Fruit fly (Drosophila melanogaster) whole organism, embryonic: ENCODE data around the gene CG18131.

ENCODE experiments used
- Ada2b ChIP-seq: fragments of 200-800 bp; sonication (Bioruptor generic); IDR thresholded peaks from 2 replicates; pipeline ENCODE4 v1.3.6; 2022; ENCODE audit warnings: missing biosample characterization, missing genetic modification characterization
- Aef1 ChIP-seq: fragments of 200-800 bp; sonication (Bioruptor generic); IDR thresholded peaks from 3 replicates; pipeline ENCODE4 v1.3.6; 2022; ENCODE audit warnings: missing biosample characterization, missing genetic modification characterization
- CG10366 ChIP-seq: fragments of 200-800 bp; sonication (Bioruptor generic); IDR thresholded peaks from 2 replicates; pipeline ENCODE4 v1.3.6; 2022; ENCODE audit warnings: missing biosample characterization, missing genetic modification characterization
- CG11560 ChIP-seq: fragments of 200-800 bp; sonication (Bioruptor generic); IDR thresholded peaks from 3 replicates; pipeline ENCODE4 v1.3.6; 2022; ENCODE audit warnings: missing biosample characterization, missing genetic modification characterization
- CG12155 ChIP-seq: fragments of 200-800 bp; sonication (Bioruptor generic); optimal IDR thresholded peaks from 3 replicates; lab custom pipeline; 2016; ENCODE audit warnings: missing biosample characterization, missing genetic modification characterization
- CG12659 ChIP-seq: fragments of 200-800 bp; sonication (Bioruptor generic); optimal IDR thresholded peaks from 3 replicates; lab custom pipeline; 2017; ENCODE audit warnings: mild to moderate bottlenecking, missing biosample characterization, missing genetic modification reagents, missing genetic modification characterization
- CG1647 ChIP-seq: fragments of 200-800 bp; sonication (Bioruptor generic); optimal IDR thresholded peaks from 3 replicates; lab custom pipeline; 2016; ENCODE audit warnings: missing biosample characterization, missing genetic modification characterization
- CG16779 ChIP-seq: fragments of 200-800 bp; sonication (Bioruptor generic); IDR thresholded peaks from 2 replicates; pipeline ENCODE4 v1.3.6; 2022; ENCODE audit warnings: missing biosample characterization, missing genetic modification characterization
- CG17186 ChIP-seq: fragments of 200-800 bp; sonication (Bioruptor generic); optimal IDR thresholded peaks from 3 replicates; lab custom pipeline; 2017; ENCODE audit warnings: missing biosample characterization, missing genetic modification reagents, missing genetic modification characterization
- CG17912 ChIP-seq: fragments of 200-800 bp; sonication (Bioruptor generic); optimal IDR thresholded peaks from 2 replicates; lab custom pipeline; 2018; ENCODE audit warnings: missing biosample characterization, mild to moderate bottlenecking, missing genetic modification characterization
- CG2116 ChIP-seq: fragments of 200-800 bp; sonication (Bioruptor generic); optimal IDR thresholded peaks from 3 replicates; lab custom pipeline; 2018; ENCODE audit warnings: missing biosample characterization, mild to moderate bottlenecking, missing genetic modification characterization
- CG2889 ChIP-seq: fragments of 200-800 bp; sonication (Bioruptor generic); IDR thresholded peaks from 3 replicates; pipeline ENCODE4 v1.3.6; 2022; ENCODE audit warnings: missing biosample characterization, missing genetic modification characterization
- CG33213 ChIP-seq: fragments of 200-800 bp; sonication (Bioruptor generic); optimal IDR thresholded peaks from 3 replicates; lab custom pipeline; 2016; ENCODE audit warnings: missing biosample characterization, missing genetic modification characterization
- CG42726 ChIP-seq: fragments of 200-800 bp; sonication (Bioruptor generic); IDR thresholded peaks from 2 replicates; pipeline ENCODE4 v1.3.6; 2022; ENCODE audit warnings: missing biosample characterization, missing genetic modification characterization; ENCODE audit not compliant: partially characterized antibody
- CG4404 ChIP-seq: fragments of 200-800 bp; sonication (Bioruptor generic); IDR thresholded peaks from 2 replicates; pipeline ENCODE4 v1.3.6; 2022; ENCODE audit warnings: missing biosample characterization, missing genetic modification characterization
- CG6272 ChIP-seq: fragments of 200-800 bp; sonication (Bioruptor generic); IDR thresholded peaks from 2 replicates; pipeline ENCODE4 v1.3.6; 2022; ENCODE audit warnings: missing biosample characterization, missing genetic modification characterization
- CG6765 ChIP-seq: fragments of 200-800 bp; sonication (Bioruptor generic); optimal IDR thresholded peaks from 3 replicates; lab custom pipeline; 2017; ENCODE audit warnings: missing biosample characterization, mild to moderate bottlenecking, missing genetic modification characterization
- CG6813 ChIP-seq: fragments of 200-800 bp; sonication (Bioruptor generic); optimal IDR thresholded peaks from 2 replicates; lab custom pipeline; 2017; ENCODE audit warnings: missing biosample characterization, missing genetic modification characterization, mild to moderate bottlenecking, moderate library complexity, missing genetic modification reagents
- CG9876 ChIP-seq: fragments of 200-800 bp; sonication (Bioruptor generic); optimal IDR thresholded peaks from 2 replicates; lab custom pipeline; 2016; ENCODE audit warnings: missing biosample characterization, missing genetic modification characterization
- CG9932 ChIP-seq: fragments of 200-800 bp; sonication (Bioruptor generic); IDR thresholded peaks from 2 replicates; pipeline ENCODE4 v1.3.6; 2022; ENCODE audit warnings: missing biosample characterization, missing genetic modification characterization
- Dip3 ChIP-seq: fragments of 200-800 bp; sonication (Bioruptor generic); optimal IDR thresholded peaks from 3 replicates; lab custom pipeline; 2016; ENCODE audit warnings: missing biosample characterization, missing genetic modification characterization
- Dll ChIP-seq: fragments of 200-800 bp; sonication (Bioruptor generic); IDR thresholded peaks from 4 replicates; pipeline ENCODE4 v1.3.6; 2022; ENCODE audit warnings: missing biosample characterization, missing genetic modification characterization; ENCODE audit not compliant: partially characterized antibody
- Fer2 ChIP-seq: fragments of 200-800 bp; sonication (Bioruptor generic); optimal IDR thresholded peaks from 2 replicates; lab custom pipeline; 2018; ENCODE audit warnings: missing biosample characterization, mild to moderate bottlenecking, missing genetic modification characterization, moderate library complexity
- Lhr ChIP-seq: fragments of 200-800 bp; sonication (Bioruptor generic); optimal IDR thresholded peaks from 3 replicates; lab custom pipeline; 2017; ENCODE audit warnings: mild to moderate bottlenecking, missing biosample characterization, missing genetic modification reagents, missing genetic modification characterization
- Oli ChIP-seq: fragments of 200-800 bp; sonication (Bioruptor generic); optimal IDR thresholded peaks from 2 replicates; lab custom pipeline; 2018; ENCODE audit warnings: missing biosample characterization, mild to moderate bottlenecking, missing genetic modification characterization, moderate library complexity
- Pdp1 ChIP-seq, 2 experiments: fragments of 200-800 bp; sonication (Bioruptor generic); optimal IDR thresholded peaks; 3 replicates each; lab custom pipeline; 2016; ENCODE audit warnings: missing biosample characterization in 2 of 2, missing genetic modification characterization in 2 of 2, mild to moderate bottlenecking in 1 of 2, moderate library complexity in 1 of 2
- Sin3A ChIP-seq: fragments of >200 bp; optimal IDR thresholded peaks from 2 replicates; lab custom pipeline; 2018
- ab ChIP-seq: fragments of 200-800 bp; sonication (Bioruptor generic); optimal IDR thresholded peaks from 2 replicates; lab custom pipeline; 2016; ENCODE audit warnings: missing biosample characterization, missing genetic modification characterization
- bigmax ChIP-seq: fragments of 200-800 bp; sonication (Bioruptor generic); optimal IDR thresholded peaks from 2 replicates; lab custom pipeline; 2018; ENCODE audit warnings: missing biosample characterization, mild to moderate bottlenecking, missing genetic modification characterization
- chinmo ChIP-seq: fragments of 200-800 bp; sonication (Bioruptor generic); IDR thresholded peaks from 4 replicates; pipeline ENCODE4 v1.3.6; 2022; ENCODE audit warnings: missing biosample characterization, missing genetic modification characterization; ENCODE audit not compliant: partially characterized antibody
- chm ChIP-seq: fragments of 200-800 bp; sonication (Bioruptor generic); IDR thresholded peaks from 2 replicates; pipeline ENCODE4 v1.3.6; 2022; ENCODE audit warnings: missing biosample characterization, missing genetic modification characterization
- emc ChIP-seq: fragments of 200-800 bp; sonication (Bioruptor generic); optimal IDR thresholded peaks from 2 replicates; lab custom pipeline; 2016; ENCODE audit warnings: missing biosample characterization, missing genetic modification characterization
- ham ChIP-seq: fragments of 200-800 bp; sonication (Bioruptor generic); IDR thresholded peaks from 2 replicates; pipeline ENCODE4 v1.3.6; 2022; ENCODE audit warnings: missing biosample characterization, missing genetic modification characterization
- hb ChIP-seq: fragments of 200-800 bp; sonication (Bioruptor generic); IDR thresholded peaks from 3 replicates; pipeline ENCODE4 v1.3.6; 2022; ENCODE audit warnings: missing biosample characterization, missing genetic modification characterization; ENCODE audit not compliant: partially characterized antibody
- hbn ChIP-seq: fragments of 200-800 bp; sonication (Bioruptor generic); IDR thresholded peaks from 2 replicates; pipeline ENCODE4 v1.3.6; 2022; ENCODE audit warnings: missing biosample characterization, missing genetic modification characterization; ENCODE audit not compliant: partially characterized antibody
- lbe ChIP-seq: fragments of 200-800 bp; sonication (Bioruptor generic); optimal IDR thresholded peaks from 2 replicates; lab custom pipeline; 2016; ENCODE audit warnings: missing biosample characterization, mild to moderate bottlenecking, missing genetic modification characterization
- lilli ChIP-seq: fragments of 200-800 bp; sonication (Bioruptor generic); optimal IDR thresholded peaks from 3 replicates; lab custom pipeline; 2016; ENCODE audit warnings: missing biosample characterization, missing genetic modification characterization
- lola ChIP-seq, 3 experiments: fragments of >200 bp in 2 of 3; fragments of 200-800 bp in 1 of 3; sonication (Bioruptor generic) in 1 of 3; optimal IDR thresholded peaks; 2 replicates each; lab custom pipeline; 2017 to 2019; ENCODE audit warnings: missing biosample characterization in 3 of 3, missing genetic modification characterization in 3 of 3, mild to moderate bottlenecking in 1 of 3, moderate library complexity in 1 of 3
- nau ChIP-seq: fragments of 200-800 bp; sonication (Bioruptor generic); optimal IDR thresholded peaks from 3 replicates; lab custom pipeline; 2017; ENCODE audit warnings: missing biosample characterization, mild to moderate bottlenecking, missing genetic modification characterization, missing genetic modification reagents
- nmo ChIP-seq: fragments of 200-800 bp; sonication (Bioruptor generic); optimal IDR thresholded peaks from 2 replicates; lab custom pipeline; 2018; ENCODE audit warnings: missing biosample characterization, mild to moderate bottlenecking, missing genetic modification characterization, moderate library complexity
- row ChIP-seq: fragments of 200-800 bp; sonication (Bioruptor generic); IDR thresholded peaks from 3 replicates; pipeline ENCODE4 v1.3.6; 2022; ENCODE audit warnings: missing biosample characterization, missing genetic modification characterization
- salm ChIP-seq: fragments of 200-800 bp; sonication (Bioruptor generic); optimal IDR thresholded peaks from 2 replicates; lab custom pipeline; 2018; ENCODE audit warnings: missing biosample characterization, mild to moderate bottlenecking, missing genetic modification characterization
- sc ChIP-seq, 3 experiments: fragments of >200 bp in 2 of 3; fragments of 200-800 bp in 1 of 3; sonication (Bioruptor generic) in 1 of 3; optimal IDR thresholded peaks; 2 replicates in 2 of 3; 3 replicates in 1 of 3; lab custom pipeline; 2017; ENCODE audit warnings: mild to moderate bottlenecking in 1 of 3, missing biosample characterization in 1 of 3, missing genetic modification characterization in 1 of 3, missing genetic modification reagents in 1 of 3
- shn ChIP-seq: fragments of 200-800 bp; sonication (Bioruptor generic); optimal IDR thresholded peaks from 3 replicates; lab custom pipeline; 2016; ENCODE audit warnings: missing biosample characterization, missing genetic modification characterization
- trh ChIP-seq: fragments of 200-800 bp; sonication (Bioruptor generic); optimal IDR thresholded peaks from 2 replicates; lab custom pipeline; 2016; ENCODE audit warnings: missing biosample characterization, missing genetic modification characterization
- tx ChIP-seq: fragments of 200-800 bp; sonication (Bioruptor generic); optimal IDR thresholded peaks from 2 replicates; lab custom pipeline; 2016; ENCODE audit warnings: missing biosample characterization, missing genetic modification characterization
- vfl ChIP-seq: fragments of 200-800 bp; sonication (Bioruptor generic); optimal IDR thresholded peaks from 2 replicates; lab custom pipeline; 2016; ENCODE audit warnings: missing biosample characterization, missing genetic modification characterization
- vnd ChIP-seq: fragments of 200-800 bp; sonication (Bioruptor generic); IDR thresholded peaks from 3 replicates; pipeline ENCODE4 v1.3.6; 2022; ENCODE audit warnings: missing biosample characterization, missing genetic modification characterization; ENCODE audit not compliant: partially characterized antibody
- vvl ChIP-seq: fragments of 200-800 bp; sonication (Bioruptor generic); IDR thresholded peaks from 2 replicates; pipeline ENCODE4 v1.3.6; 2022; ENCODE audit warnings: missing biosample characterization, missing genetic modification characterization
- wdn ChIP-seq: fragments of 200-800 bp; sonication (Bioruptor generic); IDR thresholded peaks from 2 replicates; pipeline ENCODE4 v1.3.6; 2022; ENCODE audit warnings: missing biosample characterization, missing genetic modification characterization
- yki ChIP-seq: fragments of >200 bp; optimal IDR thresholded peaks from 3 replicates; lab custom pipeline; 2018

The CG18131 gene

dm6 chr2L:1491791-1492345 is 8.5 kb downstream of the CG18131 start, which contains the start of gene CG31928 (continued):
- TF ChIP-seq CG11560 (tag; lab: Robert Waterston, UW) (no peak), vvl (GFP tag; lab: Robert Waterston, UW) (0 out of 2 replicates have a peak, but pooled peaks have one; percentile 20), CG10366 (GFP tag; lab: Robert Waterston, UW) (no peak), CG6813 (GFP tag; lab: Kevin White, UChicago) (no peak), nmo (no peak), trh (GFP tag; lab: Kevin White, UChicago) (no peak), chm (no peak), Dll (no peak), CG1647 (GFP tag; lab: Kevin White, UChicago) (no peak), Dip3 (no peak), chinmo (no peak), shn (GFP tag; lab: Kevin White, UChicago) (no peak), hbn (GFP tag; lab: Robert Waterston, UW) (no peak), hb (no peak), lbe (GFP tag; lab: Kevin White, UChicago) (no peak), wdn (GFP tag; lab: Robert Waterston, UW) (no peak), CG2116 (GFP tag; lab: Kevin White, UChicago) (peak; percentile 9), CG33213 (GFP tag; lab: Kevin White, UChicago) (peak; percentile 11), row (GFP tag; lab: Robert Waterston, UW) (no peak), CG17186 (no peak), CG42726 (GFP tag; lab: Robert Waterston, UW) (peak; percentile 78), CG6272 (GFP tag; lab: Robert Waterston, UW) (0 out of 2 replicates have a peak, but pooled peaks have one; percentile 8), Pdp1 (GFP tag; optimal IDR thresholded peaks at IDR 0.05; lab: Kevin White, UChicago) (no peak), Ada2b (GFP tag; lab: Robert Waterston, UW) (no peak), bigmax (GFP tag; lab: Kevin White, UChicago) (no peak), ham (no peak), CG4404 (no peak), lola (GFP tag; optimal IDR thresholded peaks at IDR 0.05; lab: Kevin White, UChicago) (no peak), CG6765 (GFP tag; lab: Kevin White, UChicago) (no peak), vfl (GFP tag; lab: Kevin White, UChicago) (no peak), ab (GFP tag; lab: Kevin White, UChicago) (no peak), Fer2 (tag; lab: Kevin White, UChicago) (no peak), nau (no peak), Oli (no peak), CG17912 (GFP tag; lab: Kevin White, UChicago) (no peak), CG2889 (GFP tag; lab: Robert Waterston, UW) (no peak), yki (lab: Kevin White, UChicago) (peak; percentile 21), CG9876 (GFP tag; lab: Kevin White, UChicago) (no peak), CG16779 (GFP tag; lab: Robert Waterston, UW) (no peak), CG12659 (GFP tag; lab: Kevin White, UChicago) (no peak), emc (GFP tag; lab: Kevin White, UChicago) (no peak), Sin3A (lab: Kevin White, UChicago) (no peak), vnd (GFP tag; lab: Robert Waterston, UW) (no peak), CG12155 (GFP tag; lab: Kevin White, UChicago) (no peak), sc (optimal IDR thresholded peaks at IDR 0.05; lab: Kevin White, UChicago) (no peak), sc (GFP tag; optimal IDR thresholded peaks at IDR 0.05; lab: Kevin White, UChicago) (no peak), salm (no peak), CG9932 (GFP tag; lab: Robert Waterston, UW) (peak; percentile 41; the same call in 1 of the 2 replicates), lilli (GFP tag; lab: Kevin White, UChicago) (no peak), Aef1 (GFP tag; lab: Robert Waterston, UW) (no peak), tx (GFP tag; lab: Kevin White, UChicago) (no peak), Lhr (peak; percentile 42)
